Fruit fly (Drosophila melanogaster) whole organism, embryonic: ENCODE measurements around the gene Pex10.

Experiments used
- Atf3 ChIP-seq: fragments of 200-800 bp; sonication (Bioruptor generic); optimal IDR thresholded peaks from 3 replicates; lab custom pipeline; 2016; ENCODE audit warnings: missing biosample characterization, missing genetic modification characterization
- Awh ChIP-seq: fragments of 200-800 bp; sonication (Bioruptor generic); IDR thresholded peaks from 2 replicates; pipeline ENCODE4, ENCODE4 v1.3.6; 2022; ENCODE audit warnings: missing biosample characterization, missing genetic modification characterization
- Blimp-1 ChIP-seq: fragments of 200-800 bp; sonication (Bioruptor generic); optimal IDR thresholded peaks from 3 replicates; lab custom pipeline; 2018; ENCODE audit warnings: missing biosample characterization, missing genetic modification characterization, mild to moderate bottlenecking, moderate library complexity, missing genetic modification reagents
- CG10366 ChIP-seq: fragments of 200-800 bp; sonication (Bioruptor generic); IDR thresholded peaks from 2 replicates; pipeline ENCODE4 v1.3.6; 2022; ENCODE audit warnings: missing biosample characterization, missing genetic modification characterization
- CG10462 ChIP-seq: fragments of 200-800 bp; sonication (Bioruptor generic); optimal IDR thresholded peaks from 2 replicates; lab custom pipeline; 2016; ENCODE audit warnings: missing biosample characterization, missing genetic modification characterization
- CG11398 ChIP-seq: fragments of 200-800 bp; sonication (Bioruptor generic); optimal IDR thresholded peaks from 2 replicates; lab custom pipeline; 2016; ENCODE audit warnings: missing biosample characterization, missing genetic modification characterization
- CG12071 ChIP-seq: fragments of 200-800 bp; sonication (Bioruptor generic); optimal IDR thresholded peaks from 3 replicates; lab custom pipeline; 2018; ENCODE audit warnings: missing biosample characterization, mild to moderate bottlenecking, missing genetic modification characterization
- CG12659 ChIP-seq: fragments of 200-800 bp; sonication (Bioruptor generic); optimal IDR thresholded peaks from 3 replicates; lab custom pipeline; 2017; ENCODE audit warnings: mild to moderate bottlenecking, missing biosample characterization, missing genetic modification reagents, missing genetic modification characterization
- CG14441 ChIP-seq: fragments of 200-800 bp; sonication (Bioruptor generic); IDR thresholded peaks from 2 replicates; pipeline ENCODE4 v1.3.6; 2022; ENCODE audit warnings: missing biosample characterization, missing genetic modification characterization
- CG15514 ChIP-seq: fragments of 200-800 bp; sonication (Bioruptor generic); optimal IDR thresholded peaks from 3 replicates; lab custom pipeline; 2017; ENCODE audit warnings: missing biosample characterization, missing genetic modification characterization, mild to moderate bottlenecking, moderate library complexity, missing genetic modification reagents
- CG1832 ChIP-seq: fragments of 200-800 bp; sonication (Bioruptor generic); optimal IDR thresholded peaks from 2 replicates; lab custom pipeline; 2017; ENCODE audit warnings: missing biosample characterization, mild to moderate bottlenecking, missing genetic modification characterization, inconsistent platforms
- CG2116 ChIP-seq: fragments of 200-800 bp; sonication (Bioruptor generic); optimal IDR thresholded peaks from 3 replicates; lab custom pipeline; 2018; ENCODE audit warnings: missing biosample characterization, mild to moderate bottlenecking, missing genetic modification characterization
- CG30403 ChIP-seq: fragments of 200-800 bp; sonication (Bioruptor generic); optimal IDR thresholded peaks from 3 replicates; lab custom pipeline; 2016; ENCODE audit warnings: missing biosample characterization, missing genetic modification characterization
- CG31441 ChIP-seq: fragments of 200-800 bp; sonication (Bioruptor generic); IDR thresholded peaks from 2 replicates; pipeline ENCODE4 v1.3.6; 2022; ENCODE audit warnings: missing biosample characterization, missing genetic modification characterization
- CG32767 ChIP-seq: fragments of 200-800 bp; sonication (Bioruptor generic); IDR thresholded peaks from 2 replicates; pipeline ENCODE4 v1.3.6; 2022; ENCODE audit warnings: missing biosample characterization, missing genetic modification characterization
- CG3995 ChIP-seq: fragments of 200-800 bp; sonication (Bioruptor generic); optimal IDR thresholded peaks from 3 replicates; lab custom pipeline; 2016; ENCODE audit warnings: missing biosample characterization, missing genetic modification characterization
- CG5180 ChIP-seq: fragments of 200-800 bp; sonication (Bioruptor generic); optimal IDR thresholded peaks from 3 replicates; lab custom pipeline; 2017; ENCODE audit warnings: missing biosample characterization, missing genetic modification characterization, mild to moderate bottlenecking, moderate library complexity, missing genetic modification reagents
- CG6689 ChIP-seq: fragments of 200-800 bp; sonication (Bioruptor generic); IDR thresholded peaks from 2 replicates; pipeline ENCODE4 v1.3.6; 2022; ENCODE audit warnings: missing biosample characterization, missing genetic modification characterization
- CG6813 ChIP-seq: fragments of 200-800 bp; sonication (Bioruptor generic); optimal IDR thresholded peaks from 2 replicates; lab custom pipeline; 2017; ENCODE audit warnings: missing biosample characterization, missing genetic modification characterization, mild to moderate bottlenecking, moderate library complexity, missing genetic modification reagents
- CG7271 ChIP-seq: fragments of 200-800 bp; sonication (Bioruptor generic); optimal IDR thresholded peaks from 2 replicates; lab custom pipeline; 2018; ENCODE audit warnings: missing biosample characterization, mild to moderate bottlenecking, missing genetic modification characterization, moderate library complexity
- CG8478 ChIP-seq: fragments of >200 bp; optimal IDR thresholded peaks from 2 replicates; lab custom pipeline; 2018
- CG9727 ChIP-seq: fragments of 200-800 bp; sonication (Bioruptor generic); optimal IDR thresholded peaks from 3 replicates; lab custom pipeline; 2017; ENCODE audit warnings: missing biosample characterization, mild to moderate bottlenecking, missing genetic modification characterization
- Camta ChIP-seq: fragments of 200-800 bp; sonication (Bioruptor generic); optimal IDR thresholded peaks from 2 replicates; lab custom pipeline; 2016; ENCODE audit warnings: missing biosample characterization, missing genetic modification characterization
- Chrac-16 ChIP-seq: fragments of 200-800 bp; sonication (Bioruptor generic); optimal IDR thresholded peaks from 3 replicates; lab custom pipeline; 2016; ENCODE audit warnings: missing biosample characterization, missing genetic modification characterization
- D19A ChIP-seq: fragments of 200-800 bp; optimal IDR thresholded peaks from 3 replicates; lab custom pipeline; 2019; ENCODE audit warnings: missing biosample characterization, mild to moderate bottlenecking, missing genetic modification characterization, moderate library complexity
- D19B ChIP-seq: fragments of 200-800 bp; sonication (Bioruptor generic); optimal IDR thresholded peaks from 2 replicates; lab custom pipeline; 2017; ENCODE audit warnings: missing biosample characterization, mild to moderate bottlenecking, missing genetic modification characterization
- Dfd ChIP-seq, 2 experiments: fragments of >200 bp; optimal IDR thresholded peaks; 2 replicates each; lab custom pipeline; 2017; ENCODE audit warnings: missing biosample characterization in 2 of 2, missing genetic modification characterization in 2 of 2
- E2f1 ChIP-seq: fragments of 200-800 bp; sonication (Bioruptor generic); IDR thresholded peaks from 2 replicates; pipeline ENCODE4 v1.3.6; 2022; ENCODE audit warnings: missing biosample characterization, missing genetic modification characterization
- Ets97D ChIP-seq: fragments of 200-800 bp; sonication (Bioruptor generic); optimal IDR thresholded peaks from 3 replicates; lab custom pipeline; 2016; ENCODE audit warnings: missing biosample characterization, missing genetic modification characterization
- HLH54F ChIP-seq: fragments of 200-800 bp; sonication (Bioruptor generic); optimal IDR thresholded peaks from 3 replicates; lab custom pipeline; 2016; ENCODE audit warnings: missing biosample characterization, missing genetic modification characterization
- Hmr ChIP-seq: fragments of 200-800 bp; sonication (Bioruptor generic); optimal IDR thresholded peaks from 3 replicates; lab custom pipeline; 2017; ENCODE audit warnings: mild to moderate bottlenecking, missing biosample characterization, missing genetic modification reagents, missing genetic modification characterization
- Hr3 ChIP-seq: fragments of 200-800 bp; sonication (Bioruptor generic); optimal IDR thresholded peaks from 3 replicates; lab custom pipeline; 2016; ENCODE audit warnings: missing biosample characterization, missing genetic modification characterization
- Hr78 ChIP-seq, 2 experiments: fragments of 200-800 bp in 1 of 2; fragments of >200 bp in 1 of 2; sonication (Bioruptor generic) in 1 of 2; optimal IDR thresholded peaks; 2 replicates each; lab custom pipeline; 2017 to 2019; ENCODE audit warnings: missing biosample characterization in 2 of 2, missing genetic modification characterization in 2 of 2, mild to moderate bottlenecking in 1 of 2, moderate library complexity in 1 of 2
- Meics ChIP-seq: fragments of 200-800 bp; sonication (Bioruptor generic); optimal IDR thresholded peaks from 2 replicates; lab custom pipeline; 2017; ENCODE audit warnings: missing biosample characterization, mild to moderate bottlenecking, missing genetic modification characterization
- Pdp1 ChIP-seq, 2 experiments: fragments of 200-800 bp; sonication (Bioruptor generic); optimal IDR thresholded peaks; 3 replicates each; lab custom pipeline; 2016; ENCODE audit warnings: missing biosample characterization in 2 of 2, missing genetic modification characterization in 2 of 2, mild to moderate bottlenecking in 1 of 2, moderate library complexity in 1 of 2
- ap ChIP-seq: fragments of 200-800 bp; sonication (Bioruptor generic); IDR thresholded peaks from 2 replicates; pipeline ENCODE4 v1.3.6; 2022; ENCODE audit warnings: missing biosample characterization, missing genetic modification characterization
- az2 ChIP-seq: fragments of 200-800 bp; sonication (Bioruptor generic); optimal IDR thresholded peaks from 3 replicates; lab custom pipeline; 2016; ENCODE audit warnings: missing biosample characterization, missing genetic modification characterization
- bbx ChIP-seq: fragments of 200-800 bp; sonication (Bioruptor generic); IDR thresholded peaks from 2 replicates; pipeline ENCODE4 v1.3.6; 2022; ENCODE audit warnings: missing biosample characterization, missing genetic modification characterization; ENCODE audit not compliant: partially characterized antibody
- chif ChIP-seq, 2 experiments: fragments of 200-800 bp; sonication (Bioruptor generic); optimal IDR thresholded peaks; 3 replicates each; lab custom pipeline; 2016; ENCODE audit warnings: missing biosample characterization in 2 of 2, missing genetic modification characterization in 2 of 2
- dpn ChIP-seq, 2 experiments: fragments of 200-800 bp; sonication (Bioruptor generic); optimal IDR thresholded peaks; 3 replicates each; lab custom pipeline; 2016; ENCODE audit warnings: missing biosample characterization in 2 of 2, missing genetic modification characterization in 2 of 2
- dysf ChIP-seq: fragments of 200-800 bp; sonication (Bioruptor generic); IDR thresholded peaks from 3 replicates; pipeline ENCODE4 v1.3.6; 2022; ENCODE audit warnings: missing biosample characterization, missing genetic modification characterization
- fd96Cb ChIP-seq: fragments of 200-800 bp; sonication (Bioruptor generic); optimal IDR thresholded peaks from 2 replicates; lab custom pipeline; 2018; ENCODE audit warnings: missing biosample characterization, mild to moderate bottlenecking, missing genetic modification characterization, moderate library complexity
- her ChIP-seq: fragments of 200-800 bp; sonication (Bioruptor generic); optimal IDR thresholded peaks from 2 replicates; lab custom pipeline; 2016; ENCODE audit warnings: missing biosample characterization, missing genetic modification characterization
- onecut ChIP-seq: fragments of 200-800 bp; sonication (Bioruptor generic); IDR thresholded peaks from 2 replicates; pipeline ENCODE4 v1.3.6; 2022; ENCODE audit warnings: missing biosample characterization, missing genetic modification characterization
- p53 ChIP-seq: fragments of 200-800 bp; sonication (Bioruptor generic); optimal IDR thresholded peaks from 2 replicates; lab custom pipeline; 2016; ENCODE audit warnings: missing biosample characterization, missing genetic modification characterization
- seq ChIP-seq: fragments of 200-800 bp; sonication (Bioruptor generic); IDR thresholded peaks from 2 replicates; pipeline ENCODE4 v1.3.6; 2022; ENCODE audit warnings: missing biosample characterization, missing genetic modification characterization
- sr ChIP-seq: fragments of 200-800 bp; sonication (Bioruptor generic); IDR thresholded peaks from 3 replicates; pipeline ENCODE4 v1.3.6; 2022; ENCODE audit warnings: missing biosample characterization, missing genetic modification characterization
- sug ChIP-seq: fragments of 200-800 bp; optimal IDR thresholded peaks from 2 replicates; lab custom pipeline; 2019; ENCODE audit warnings: missing biosample characterization, mild to moderate bottlenecking, missing genetic modification characterization, moderate library complexity
- tna ChIP-seq: fragments of 200-800 bp; sonication (Bioruptor generic); IDR thresholded peaks from 2 replicates; pipeline ENCODE4 v1.3.6; 2022; ENCODE audit warnings: missing biosample characterization, missing genetic modification characterization; ENCODE audit not compliant: partially characterized antibody

Pex10 gene

dm6 chr3L:1578391-1578948 lies 20.4 kb downstream of the Pex10 start (continued):
- TF ChIP-seq D19A = peak; percentile 30
- 0 out of 2 replicates have a peak, but pooled peaks have one; percentile 18 for TF ChIP-seq seq (GFP tag; lab: Robert Waterston, UW)
- TF ChIP-seq CG31441 (GFP tag; lab: Robert Waterston, UW) = peak; percentile 28; the same call in 1 of the 2 replicates
- TF ChIP-seq E2f1 (GFP tag; lab: Robert Waterston, UW) = 0 out of 2 replicates have a peak, but pooled peaks have one; percentile 35
- TF ChIP-seq D19B (GFP tag; lab: Kevin White, UChicago) = peak; percentile 14
- peak; percentile 22 for TF ChIP-seq az2
- no peak for TF ChIP-seq bbx (GFP tag; lab: Robert Waterston, UW)
- peak; percentile 16 for TF ChIP-seq CG30403 (GFP tag; lab: Kevin White, UChicago)
- peak; percentile 20 for TF ChIP-seq CG15514
- TF ChIP-seq her (GFP tag; lab: Kevin White, UChicago) = peak; percentile 6
- no peak for TF ChIP-seq CG3995 (GFP tag; lab: Kevin White, UChicago)
- TF ChIP-seq HLH54F (GFP tag; lab: Kevin White, UChicago) = no peak
- TF ChIP-seq dysf (GFP tag; lab: Robert Waterston, UW) = peak; percentile 62; the same call in 2 of the 3 replicates
- peak; percentile 54 for TF ChIP-seq CG5180 (GFP tag; lab: Kevin White, UChicago)
- TF ChIP-seq tna (GFP tag; lab: Robert Waterston, UW) = no peak
- peak; percentile 25; the same call in 1 of the 2 replicates for TF ChIP-seq onecut (GFP tag; lab: Robert Waterston, UW)
- TF ChIP-seq Blimp-1 (GFP tag; lab: Kevin White, UChicago) = peak; percentile 44
- TF ChIP-seq CG14441 = 0 out of 2 replicates have a peak, but pooled peaks have one; percentile 22
- peak; percentile 31 for TF ChIP-seq CG12659
- TF ChIP-seq dpn (GFP tag; optimal IDR thresholded peaks at IDR 0.05; lab: Kevin White, UChicago) = peak in 1 of 2 experiments; percentile 28
- TF ChIP-seq sr = 0 out of 3 replicates have a peak, but pooled peaks have one; percentile 27
- peak; percentile 32 for TF ChIP-seq Atf3 (GFP tag; lab: Kevin White, UChicago)
- no peak for TF ChIP-seq CG11398 (GFP tag; lab: Kevin White, UChicago)
- no peak for TF ChIP-seq sug (tag; lab: Kevin White, UChicago)
- TF ChIP-seq ap = 0 out of 2 replicates have a peak, but pooled peaks have one; percentile 24
- peak; percentile 45 for TF ChIP-seq CG9727
- peak; percentile 19 for TF ChIP-seq CG2116
- TF ChIP-seq Awh (GFP tag; lab: Robert Waterston, UW) = peak; percentile 59
- peak; percentile 65 for TF ChIP-seq CG6813 (GFP tag; lab: Kevin White, UChicago)
- TF ChIP-seq Pdp1 (GFP tag; optimal IDR thresholded peaks at IDR 0.05; lab: Kevin White, UChicago) = peak; percentile 9 to 12
- TF ChIP-seq p53 (GFP tag; lab: Kevin White, UChicago) = no peak
- no peak for TF ChIP-seq Dfd (GFP tag; optimal IDR thresholded peaks at IDR 0.05; lab: Kevin White, UChicago)
- peak; percentile 45; the same call in 1 of the 2 replicates for TF ChIP-seq CG6689
- peak; percentile 14 for TF ChIP-seq CG12071 (GFP tag; lab: Kevin White, UChicago)
- peak; percentile 49 for TF ChIP-seq Meics (GFP tag; lab: Kevin White, UChicago)
- peak; percentile 54 for TF ChIP-seq CG1832 (GFP tag; lab: Kevin White, UChicago)
- TF ChIP-seq CG8478 = peak; percentile 66

- peak; percentile 70 for TF ChIP-seq CG7271 (tag; lab: Kevin White, UChicago)
- TF ChIP-seq CG10366 (GFP tag; lab: Robert Waterston, UW) = peak; percentile 19
- TF ChIP-seq CG32767 = no peak
- no peak for TF ChIP-seq Chrac-16 (GFP tag; lab: Kevin White, UChicago)
- peak; percentile 44 for TF ChIP-seq fd96Cb (tag; lab: Kevin White, UChicago)
- TF ChIP-seq chif (GFP tag; optimal IDR thresholded peaks at IDR 0.05; lab: Kevin White, UChicago) = peak in 1 of 2 experiments; percentile 58
- TF ChIP-seq her (GFP tag; lab: Kevin White, UChicago) = peak; percentile 26
- TF ChIP-seq Hr3 (GFP tag; lab: Kevin White, UChicago) = peak; percentile 18
- peak; percentile 37 for TF ChIP-seq Ets97D (GFP tag; lab: Kevin White, UChicago)
- peak; percentile 73 for TF ChIP-seq Camta (GFP tag; lab: Kevin White, UChicago)
- TF ChIP-seq Hr78 (GFP tag; optimal IDR thresholded peaks at IDR 0.05; lab: Kevin White, UChicago) = peak in 1 of 2 experiments; percentile 96
- TF ChIP-seq CG10462 (GFP tag; lab: Kevin White, UChicago) = peak; percentile 55
- peak; percentile 54 for TF ChIP-seq Hmr (GFP tag; lab: Kevin White, UChicago)
Observed at dm6 chr3L:1579169-1579853, 21.3 kb downstream of the Pex10 start.
